Fruit fly (Drosophila melanogaster) whole organism, embryonic: Measurements from ENCODE around the gene SmydA-2.

Experiments used
- ATbp ChIP-seq: fragments of 200-800 bp; sonication (Bioruptor generic); optimal IDR thresholded peaks from 2 replicates; lab custom pipeline; 2017; ENCODE audit warnings: missing biosample characterization, mild to moderate bottlenecking, missing genetic modification characterization, missing genetic modification reagents
- Aef1 ChIP-seq: fragments of 200-800 bp; sonication (Bioruptor generic); IDR thresholded peaks from 3 replicates; pipeline ENCODE4 v1.3.6; 2022; ENCODE audit warnings: missing biosample characterization, missing genetic modification characterization
- B-H1 ChIP-seq: fragments of 200-800 bp; sonication (Bioruptor generic); IDR thresholded peaks from 3 replicates; pipeline ENCODE4 v1.3.6; 2022; ENCODE audit warnings: missing biosample characterization, missing genetic modification characterization
- CG14441 ChIP-seq: fragments of 200-800 bp; sonication (Bioruptor generic); IDR thresholded peaks from 2 replicates; pipeline ENCODE4 v1.3.6; 2022; ENCODE audit warnings: missing biosample characterization, missing genetic modification characterization
- CG15269 ChIP-seq: fragments of 200-800 bp; sonication (Bioruptor generic); optimal IDR thresholded peaks from 2 replicates; lab custom pipeline; 2018; ENCODE audit warnings: missing biosample characterization, mild to moderate bottlenecking, missing genetic modification characterization, moderate library complexity
- CG15601 ChIP-seq: fragments of 200-800 bp; sonication (Bioruptor generic); optimal IDR thresholded peaks from 3 replicates; lab custom pipeline; 2019; ENCODE audit warnings: missing biosample characterization, mild to moderate bottlenecking, missing genetic modification characterization, moderate library complexity
- CG31365 ChIP-seq: fragments of 200-800 bp; sonication (Bioruptor generic); optimal IDR thresholded peaks from 2 replicates; lab custom pipeline; 2018; ENCODE audit warnings: missing biosample characterization, mild to moderate bottlenecking, missing genetic modification characterization
- CG3163 ChIP-seq: fragments of 200-800 bp; sonication (Bioruptor generic); optimal IDR thresholded peaks from 3 replicates; lab custom pipeline; 2016; ENCODE audit warnings: missing biosample characterization, missing genetic modification characterization
- CG34376 ChIP-seq: fragments of 200-800 bp; sonication (Bioruptor generic); optimal IDR thresholded peaks from 2 replicates; lab custom pipeline; 2018; ENCODE audit warnings: missing biosample characterization, mild to moderate bottlenecking, missing genetic modification characterization
- CG3838 ChIP-seq: fragments of 200-800 bp; sonication (Bioruptor generic); optimal IDR thresholded peaks from 3 replicates; lab custom pipeline; 2016; ENCODE audit warnings: missing biosample characterization, missing genetic modification characterization
- CG4360 ChIP-seq: fragments of 200-800 bp; sonication (Bioruptor generic); IDR thresholded peaks from 2 replicates; pipeline ENCODE4 v1.3.6; 2022; ENCODE audit warnings: missing biosample characterization, missing genetic modification characterization
- CG6175 ChIP-seq: fragments of 200-800 bp; sonication (Bioruptor generic); IDR thresholded peaks from 3 replicates; pipeline ENCODE4 v1.3.6; 2022; ENCODE audit warnings: missing biosample characterization, missing genetic modification characterization
- CG6813 ChIP-seq: fragments of 200-800 bp; sonication (Bioruptor generic); optimal IDR thresholded peaks from 2 replicates; lab custom pipeline; 2017; ENCODE audit warnings: missing biosample characterization, missing genetic modification characterization, mild to moderate bottlenecking, moderate library complexity, missing genetic modification reagents
- CG8281 ChIP-seq: fragments of 200-800 bp; sonication (Bioruptor generic); optimal IDR thresholded peaks from 2 replicates; lab custom pipeline; 2018; ENCODE audit warnings: missing biosample characterization, mild to moderate bottlenecking, missing genetic modification characterization, moderate library complexity
- CG8290 ChIP-seq, 3 experiments: fragments of 200-800 bp; sonication (Bioruptor generic); optimal IDR thresholded peaks; 2 replicates each; lab custom pipeline; 2016 to 2019; ENCODE audit warnings: missing biosample characterization in 3 of 3, missing genetic modification characterization in 3 of 3, mild to moderate bottlenecking in 2 of 3, moderate library complexity in 1 of 3
- CG8388 ChIP-seq: fragments of 200-800 bp; sonication (Bioruptor generic); optimal IDR thresholded peaks from 2 replicates; lab custom pipeline; 2019; ENCODE audit warnings: missing biosample characterization, mild to moderate bottlenecking, missing genetic modification characterization, moderate library complexity
- Camta ChIP-seq: fragments of 200-800 bp; sonication (Bioruptor generic); optimal IDR thresholded peaks from 2 replicates; lab custom pipeline; 2016; ENCODE audit warnings: missing biosample characterization, missing genetic modification characterization
- Dll ChIP-seq: fragments of 200-800 bp; sonication (Bioruptor generic); IDR thresholded peaks from 4 replicates; pipeline ENCODE4 v1.3.6; 2022; ENCODE audit warnings: missing biosample characterization, missing genetic modification characterization; ENCODE audit not compliant: partially characterized antibody
- Ets97D ChIP-seq: fragments of 200-800 bp; sonication (Bioruptor generic); optimal IDR thresholded peaks from 3 replicates; lab custom pipeline; 2016; ENCODE audit warnings: missing biosample characterization, missing genetic modification characterization
- Fer1 ChIP-seq: fragments of 200-800 bp; sonication (Bioruptor generic); optimal IDR thresholded peaks from 2 replicates; lab custom pipeline; 2017; ENCODE audit warnings: missing biosample characterization, mild to moderate bottlenecking, missing genetic modification characterization
- Kr ChIP-seq: fragments of 200-800 bp; sonication (Bioruptor generic); optimal IDR thresholded peaks from 2 replicates; lab custom pipeline; 2017; ENCODE audit warnings: missing biosample characterization, mild to moderate bottlenecking, missing genetic modification characterization
- MBD-R2 ChIP-seq: fragments of 200-800 bp; sonication (Bioruptor generic); IDR thresholded peaks from 2 replicates; pipeline ENCODE4 v1.3.6; 2022; ENCODE audit warnings: missing biosample characterization, missing genetic modification characterization
- Myb ChIP-seq: fragments of 200-800 bp; sonication (Bioruptor generic); optimal IDR thresholded peaks from 2 replicates; lab custom pipeline; 2016; ENCODE audit warnings: missing biosample characterization, missing genetic modification characterization
- Neu2 ChIP-seq: fragments of 200-800 bp; sonication (Bioruptor generic); optimal IDR thresholded peaks from 3 replicates; lab custom pipeline; 2016; ENCODE audit warnings: missing biosample characterization, missing genetic modification characterization, borderline replicate concordance
- Opbp ChIP-seq: fragments of 200-800 bp; sonication (Bioruptor generic); IDR thresholded peaks from 3 replicates; pipeline ENCODE4 v1.3.6; 2022; ENCODE audit warnings: missing biosample characterization, missing genetic modification characterization; ENCODE audit not compliant: partially characterized antibody
- Sry-β ChIP-seq: fragments of 200-800 bp; sonication (Bioruptor generic); optimal IDR thresholded peaks from 2 replicates; lab custom pipeline; 2018; ENCODE audit warnings: missing biosample characterization, mild to moderate bottlenecking, missing genetic modification characterization, moderate library complexity
- al ChIP-seq: fragments of 200-800 bp; sonication (Bioruptor generic); IDR thresholded peaks from 2 replicates; pipeline ENCODE4 v1.3.6; 2022; ENCODE audit warnings: missing biosample characterization, missing genetic modification characterization
- bcd ChIP-seq: fragments of 200-800 bp; sonication (Bioruptor generic); optimal IDR thresholded peaks from 2 replicates; lab custom pipeline; 2017; ENCODE audit warnings: missing biosample characterization, mild to moderate bottlenecking, missing genetic modification characterization
- dan ChIP-seq: fragments of 200-800 bp; sonication (Bioruptor generic); IDR thresholded peaks from 2 replicates; pipeline ENCODE4 v1.3.6; 2022; ENCODE audit warnings: missing biosample characterization, missing genetic modification characterization
- dati ChIP-seq: fragments of 200-800 bp; sonication (Bioruptor generic); IDR thresholded peaks from 2 replicates; pipeline ENCODE4 v1.3.6; 2022; ENCODE audit warnings: missing biosample characterization, missing genetic modification characterization
- disco-r ChIP-seq: fragments of 200-800 bp; sonication (Bioruptor generic); optimal IDR thresholded peaks from 2 replicates; lab custom pipeline; 2016; ENCODE audit warnings: missing biosample characterization, missing genetic modification characterization
- dm ChIP-seq: fragments of 200-800 bp; sonication (Bioruptor generic); optimal IDR thresholded peaks from 3 replicates; lab custom pipeline; 2016; ENCODE audit warnings: missing biosample characterization, missing genetic modification characterization
- exex ChIP-seq: fragments of 200-800 bp; sonication (Bioruptor generic); optimal IDR thresholded peaks from 4 replicates; lab custom pipeline; 2018; ENCODE audit warnings: missing biosample characterization, mild to moderate bottlenecking, missing genetic modification characterization, moderate library complexity
- gsb-n ChIP-seq: fragments of 200-800 bp; sonication (Bioruptor generic); optimal IDR thresholded peaks from 3 replicates; lab custom pipeline; 2018; ENCODE audit warnings: missing biosample characterization, mild to moderate bottlenecking, missing genetic modification characterization
- inv ChIP-seq: fragments of 200-800 bp; sonication (Bioruptor generic); IDR thresholded peaks from 2 replicates; pipeline ENCODE4 v1.3.6; 2022; ENCODE audit warnings: missing biosample characterization, missing genetic modification characterization; ENCODE audit not compliant: partially characterized antibody
- kni ChIP-seq: fragments of 200-800 bp; sonication (Bioruptor generic); optimal IDR thresholded peaks from 3 replicates; lab custom pipeline; 2017; ENCODE audit warnings: mild to moderate bottlenecking, missing biosample characterization, missing genetic modification reagents, missing genetic modification characterization
- lilli ChIP-seq: fragments of 200-800 bp; sonication (Bioruptor generic); optimal IDR thresholded peaks from 3 replicates; lab custom pipeline; 2016; ENCODE audit warnings: missing biosample characterization, missing genetic modification characterization
- nerfin-1 ChIP-seq: fragments of 200-800 bp; sonication (Bioruptor generic); optimal IDR thresholded peaks from 3 replicates; lab custom pipeline; 2019; ENCODE audit warnings: missing biosample characterization, mild to moderate bottlenecking, missing genetic modification characterization, moderate library complexity
- oc ChIP-seq: fragments of 200-800 bp; sonication (Bioruptor generic); optimal IDR thresholded peaks from 2 replicates; lab custom pipeline; 2018; ENCODE audit warnings: missing biosample characterization, mild to moderate bottlenecking, missing genetic modification characterization, moderate library complexity
- phol ChIP-seq: fragments of 200-800 bp; sonication (Bioruptor generic); optimal IDR thresholded peaks from 3 replicates; lab custom pipeline; 2018; ENCODE audit warnings: missing biosample characterization, mild to moderate bottlenecking, missing genetic modification characterization, moderate library complexity
- pros ChIP-seq: fragments of 200-800 bp; sonication (Bioruptor generic); optimal IDR thresholded peaks from 3 replicates; lab custom pipeline; 2019; ENCODE audit warnings: missing biosample characterization, mild to moderate bottlenecking, missing genetic modification characterization, moderate library complexity
- row ChIP-seq: fragments of 200-800 bp; sonication (Bioruptor generic); IDR thresholded peaks from 3 replicates; pipeline ENCODE4 v1.3.6; 2022; ENCODE audit warnings: missing biosample characterization, missing genetic modification characterization
- sc ChIP-seq, 3 experiments: fragments of >200 bp in 2 of 3; fragments of 200-800 bp in 1 of 3; sonication (Bioruptor generic) in 1 of 3; optimal IDR thresholded peaks; 2 replicates in 2 of 3; 3 replicates in 1 of 3; lab custom pipeline; 2017; ENCODE audit warnings: mild to moderate bottlenecking in 1 of 3, missing biosample characterization in 1 of 3, missing genetic modification characterization in 1 of 3, missing genetic modification reagents in 1 of 3
- sens ChIP-seq: fragments of 200-800 bp; sonication (Bioruptor generic); peaks from one replicate; lab custom pipeline; 2016; ENCODE audit warnings: missing biosample characterization, missing genetic modification characterization
- sens-2 ChIP-seq: fragments of 200-800 bp; sonication (Bioruptor generic); IDR thresholded peaks from 2 replicates; pipeline ENCODE4 v1.3.6; 2022; ENCODE audit warnings: missing biosample characterization, missing genetic modification characterization
- vnd ChIP-seq: fragments of 200-800 bp; sonication (Bioruptor generic); IDR thresholded peaks from 3 replicates; pipeline ENCODE4 v1.3.6; 2022; ENCODE audit warnings: missing biosample characterization, missing genetic modification characterization; ENCODE audit not compliant: partially characterized antibody
- wdn ChIP-seq: fragments of 200-800 bp; sonication (Bioruptor generic); IDR thresholded peaks from 2 replicates; pipeline ENCODE4 v1.3.6; 2022; ENCODE audit warnings: missing biosample characterization, missing genetic modification characterization

SmydA-2 gene

DNA sequence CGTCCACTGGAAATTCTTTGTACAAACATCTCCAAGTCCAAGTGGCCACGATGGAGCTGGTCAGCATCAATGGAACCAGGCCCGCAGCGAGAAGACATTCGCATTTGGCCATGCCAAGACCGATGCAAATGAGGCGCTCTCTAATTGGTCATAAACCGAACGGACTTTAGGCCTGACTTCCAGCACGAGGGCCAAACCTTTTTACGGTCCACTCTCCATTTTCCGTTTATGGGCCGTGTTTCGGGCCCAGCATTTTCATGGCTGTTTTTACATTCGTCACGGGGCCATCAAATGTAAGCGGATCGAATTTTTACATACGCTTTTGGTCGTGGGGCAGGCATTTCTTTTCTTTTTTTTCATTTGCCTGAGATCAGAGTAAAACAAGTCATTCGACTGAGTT, 13.4 kb downstream of the SmydA-2 start, which contains the start of gene CG34256 (continued):
- no peak for TF ChIP-seq dati
- no peak for TF ChIP-seq vnd (GFP tag; lab: Robert Waterston, UW)
- TF ChIP-seq sc (optimal IDR thresholded peaks at IDR 0.05; lab: Kevin White, UChicago) = no peak
- TF ChIP-seq sc (GFP tag; optimal IDR thresholded peaks at IDR 0.05; lab: Kevin White, UChicago) = no peak
- TF ChIP-seq oc (tag; lab: Kevin White, UChicago) = peak; percentile 46
- no peak for TF ChIP-seq exex (tag; lab: Kevin White, UChicago)
- no peak for TF ChIP-seq CG15601
- TF ChIP-seq CG6813 (GFP tag; lab: Kevin White, UChicago) = no peak
- TF ChIP-seq gsb-n (tag; lab: Kevin White, UChicago) = peak; percentile 96
- no peak for TF ChIP-seq wdn
- no peak for TF ChIP-seq CG8290 (GFP tag; optimal IDR thresholded peaks at IDR 0.05; lab: Kevin White, UChicago)
- TF ChIP-seq CG8290 (tag; optimal IDR thresholded peaks at IDR 0.05; lab: Kevin White, UChicago) = no peak
- no peak for TF ChIP-seq Opbp (GFP tag; lab: Robert Waterston, UW)
- no peak for TF ChIP-seq Fer1 (GFP tag; lab: Kevin White, UChicago)
- no peak for TF ChIP-seq Kr (GFP tag; lab: Kevin White, UChicago)
- TF ChIP-seq Neu2 (GFP tag; lab: Kevin White, UChicago) = no peak
- TF ChIP-seq sens = no peak
- no peak for TF ChIP-seq CG8281
- no peak for TF ChIP-seq Sry-β (GFP tag; lab: Kevin White, UChicago)
- TF ChIP-seq pros (GFP tag; lab: Kevin White, UChicago) = peak; percentile 55
- no peak for TF ChIP-seq bcd (GFP tag; lab: Kevin White, UChicago)
- TF ChIP-seq CG4360 (GFP tag; lab: Robert Waterston, UW) = no peak
- no peak for TF ChIP-seq dan (GFP tag; lab: Robert Waterston, UW)
- peak; percentile 74 for TF ChIP-seq CG15269
- TF ChIP-seq Myb (GFP tag; lab: Kevin White, UChicago) = no peak
- TF ChIP-seq Aef1 (GFP tag; lab: Robert Waterston, UW) = no peak
- no peak for TF ChIP-seq inv (GFP tag; lab: Robert Waterston, UW)
- TF ChIP-seq al (GFP tag; lab: Robert Waterston, UW) = no peak
- TF ChIP-seq, all 482 proteins: peak for 21

DNA sequence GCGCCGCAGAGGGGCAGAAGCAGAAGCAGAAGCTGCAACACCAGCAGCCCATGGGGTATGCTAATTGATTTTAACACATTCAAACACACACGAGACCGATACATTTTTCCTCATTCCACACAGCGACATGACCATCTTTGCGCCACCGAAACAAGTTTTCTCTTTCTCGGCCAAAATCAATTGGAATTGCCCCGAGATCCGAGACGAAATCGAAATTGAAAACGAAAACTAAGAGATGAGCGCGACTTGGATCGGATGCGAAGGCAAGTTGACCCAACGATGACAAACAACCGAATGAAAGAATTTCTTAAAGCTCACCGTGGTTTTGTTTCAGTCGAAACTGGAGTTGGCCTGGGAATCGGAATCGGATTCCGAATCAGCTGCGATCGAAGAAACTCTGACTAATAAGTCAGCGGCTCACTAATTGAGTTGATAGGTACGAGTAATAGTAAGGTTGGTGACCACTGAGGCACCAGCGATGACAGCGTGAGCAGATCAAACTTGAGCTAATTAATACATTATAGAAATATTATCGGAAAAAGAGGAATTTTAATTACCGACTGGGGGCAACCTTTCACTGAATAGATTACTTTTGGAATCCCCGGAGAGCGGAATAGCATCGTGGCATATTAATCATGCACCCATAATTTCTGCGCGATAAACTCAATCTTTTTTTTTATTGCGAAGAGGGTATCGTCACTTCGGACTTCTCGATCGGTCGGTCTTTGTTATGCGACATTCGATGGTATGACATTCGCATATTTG, 14.8 kb downstream of the SmydA-2 start, which contains the start of gene CG11619:
Gene CG11619, minus strand, starts transcription at position 269 of the 765 bp plus-strand sequence.
- no peak for TF ChIP-seq B-H1 (GFP tag; lab: Robert Waterston, UW)
- TF ChIP-seq CG6175 (GFP tag; lab: Robert Waterston, UW) = peak; percentile 70; the same call in 2 of the 3 replicates
- TF ChIP-seq CG3838 (GFP tag; lab: Kevin White, UChicago) = no peak
- TF ChIP-seq lilli (GFP tag; lab: Kevin White, UChicago) = no peak
- TF ChIP-seq sens-2 = no peak
- TF ChIP-seq kni (GFP tag; lab: Kevin White, UChicago) = peak; percentile 48
- no peak for TF ChIP-seq CG8388 (GFP tag; lab: Kevin White, UChicago)
- TF ChIP-seq wdn = no peak
- peak; percentile 10; the same call in 1 of the 3 replicates for TF ChIP-seq row (GFP tag; lab: Robert Waterston, UW)
- 0 out of 4 replicates have a peak, but pooled peaks have one; percentile 20 for TF ChIP-seq Dll (GFP tag; lab: Robert Waterston, UW)
- no peak for TF ChIP-seq CG34376 (GFP tag; lab: Kevin White, UChicago)
- TF ChIP-seq CG31365 (tag; lab: Kevin White, UChicago) = no peak
- no peak for TF ChIP-seq MBD-R2 (GFP tag; lab: Robert Waterston, UW)
- TF ChIP-seq Camta (GFP tag; lab: Kevin White, UChicago) = no peak
- no peak for TF ChIP-seq dm (GFP tag; lab: Kevin White, UChicago)
- TF ChIP-seq pros (GFP tag; lab: Kevin White, UChicago) = peak; percentile 88
- no peak for TF ChIP-seq nerfin-1 (tag; lab: Kevin White, UChicago)
- no peak for TF ChIP-seq phol (tag; lab: Kevin White, UChicago)
- TF ChIP-seq disco-r = no peak
- TF ChIP-seq CG14441 (GFP tag; lab: Robert Waterston, UW) = no peak
- no peak for TF ChIP-seq Ets97D (GFP tag; lab: Kevin White, UChicago)
- no peak for TF ChIP-seq CG8281
- TF ChIP-seq ATbp (GFP tag; lab: Kevin White, UChicago) = no peak
- no peak for TF ChIP-seq CG3163 (GFP tag; lab: Kevin White, UChicago)
